Worm (Caenorhabditis elegans) whole organism, young adult: ENCODE data around the gene crb-1.
A peak's percentile ranks its signal among the peaks of the same experiment; 100 is the strongest.

Source experiments
- B0035.1 ChIP-seq: sonication (generic microtip); optimal IDR thresholded peaks from 2 replicates; lab custom pipeline; 2016; ENCODE audit warnings: missing genetic modification characterization, mild to moderate bottlenecking, missing compliant biosample characterization, missing genotype, missing genetic modification reagents
- D2030.7 ChIP-seq: fragments of 200-800 bp; sonication (Bioruptor generic); IDR thresholded peaks from 2 replicates; pipeline ENCODE4 v1.3.6; 2022; ENCODE audit warnings: missing genetic modification reagents, missing genetic modification characterization, missing compliant biosample characterization
- F10E7.11 ChIP-seq: sonication (generic microtip); optimal IDR thresholded peaks from 2 replicates; lab custom pipeline; 2017; ENCODE audit warnings: mild to moderate bottlenecking, missing genetic modification characterization, moderate library complexity, missing compliant biosample characterization
- F37B4.10 ChIP-seq: fragments of 200-800 bp; sonication (Bioruptor generic); IDR thresholded peaks from 2 replicates; pipeline ENCODE4 v1.3.6; 2022; ENCODE audit warnings: missing genetic modification characterization, missing compliant biosample characterization
- F57C9.4 ChIP-seq: sonication (generic microtip); optimal IDR thresholded peaks from 2 replicates; lab custom pipeline; 2017; ENCODE audit warnings: mild to moderate bottlenecking, missing genetic modification characterization, missing compliant biosample characterization
- Y53F4B.3 ChIP-seq: fragments of 200-800 bp; sonication (Bioruptor generic); IDR thresholded peaks from 2 replicates; pipeline ENCODE4 v1.3.6; 2022; ENCODE audit warnings: missing genetic modification reagents, missing genetic modification characterization, missing compliant biosample characterization
- Y53G8AR.9 ChIP-seq: fragments of 200-800 bp; sonication (Bioruptor generic); conservative IDR thresholded peaks from 2 replicates; pipeline ENCODE4 v1.3.6; 2022; ENCODE audit warnings: missing genetic modification reagents, missing genetic modification characterization, missing compliant biosample characterization
- Y67H2A.10 ChIP-seq: fragments of 200-800 bp; sonication (Bioruptor generic); conservative IDR thresholded peaks from 2 replicates; pipeline ENCODE4 v1.3.6; 2022; ENCODE audit warnings: missing genetic modification reagents, missing genetic modification characterization, missing compliant biosample characterization
- akir-1 ChIP-seq: fragments of 200-800 bp; sonication (Bioruptor generic); optimal IDR thresholded peaks from 2 replicates; lab custom pipeline; 2018; ENCODE audit warnings: mild to moderate bottlenecking, missing genetic modification characterization, moderate library complexity, missing compliant biosample characterization
- ama-1 ChIP-seq, 3 experiments: fragments of 150-350 bp in 1 of 3; sonication (generic microtip) in 2 of 3; optimal IDR thresholded peaks; 2 replicates each; lab custom pipeline; 2014 to 2018; ENCODE audit warnings: missing biosample characterization in 2 of 3, missing genetic modification characterization in 2 of 3, missing genetic modification reagents in 2 of 3
- aptf-3 ChIP-seq: fragments of 200-800 bp; sonication (Bioruptor generic); IDR thresholded peaks from 2 replicates; pipeline ENCODE4 v1.3.6; 2022; ENCODE audit warnings: missing genetic modification characterization, missing compliant biosample characterization
- athp-1 ChIP-seq: sonication (generic microtip); optimal IDR thresholded peaks from 2 replicates; lab custom pipeline; 2017; ENCODE audit warnings: mild to moderate bottlenecking, missing genetic modification characterization, missing compliant biosample characterization
- bed-1 ChIP-seq: fragments of 200-800 bp; sonication (Bioruptor generic); IDR thresholded peaks from 2 replicates; pipeline ENCODE4 v1.3.6; 2022; ENCODE audit warnings: missing genetic modification reagents, missing genetic modification characterization, missing compliant biosample characterization
- cebp-1 ChIP-seq, 2 experiments: fragments of 200-800 bp in 1 of 2; sonication (Bioruptor generic) in 1 of 2; sonication (generic microtip) in 1 of 2; IDR thresholded peaks in 1 of 2; optimal IDR thresholded peaks in 1 of 2; 2 replicates each; pipeline versions ENCODE4 v1.3.6 to Lab custom; 2017 to 2022; ENCODE audit warnings: missing compliant biosample characterization in 2 of 2, missing genetic modification characterization in 2 of 2, mild to moderate bottlenecking in 1 of 2, missing genetic modification reagents in 1 of 2, moderate library complexity in 1 of 2
- ceh-79 ChIP-seq: sonication (generic microtip); optimal IDR thresholded peaks from 2 replicates; lab custom pipeline; 2017; ENCODE audit warnings: mild to moderate bottlenecking, missing genetic modification characterization, missing compliant biosample characterization
- die-1 ChIP-seq: sonication (generic microtip); optimal IDR thresholded peaks from 2 replicates; lab custom pipeline; 2016; ENCODE audit warnings: missing genotype, mild to moderate bottlenecking, missing genetic modification characterization, missing compliant biosample characterization
- dpff-1 ChIP-seq: sonication (generic microtip); optimal IDR thresholded peaks from 2 replicates; lab custom pipeline; 2017; ENCODE audit warnings: mild to moderate bottlenecking, missing genetic modification characterization, missing compliant biosample characterization
- ekl-4 ChIP-seq: fragments of 200-800 bp; sonication (Bioruptor generic); IDR thresholded peaks from 2 replicates; pipeline ENCODE4 v1.3.6; 2022; ENCODE audit warnings: missing genetic modification reagents, missing genetic modification characterization, missing compliant biosample characterization
- ets-4 ChIP-seq: fragments of 200-800 bp; sonication (Bioruptor generic); optimal IDR thresholded peaks from 2 replicates; lab custom pipeline; 2018; ENCODE audit warnings: mild to moderate bottlenecking, missing genetic modification characterization, missing compliant biosample characterization
- let-526 ChIP-seq: fragments of 200-800 bp; sonication (Bioruptor generic); IDR thresholded peaks from 2 replicates; pipeline ENCODE4 v1.3.6; 2022; ENCODE audit warnings: missing genetic modification reagents, missing genetic modification characterization, missing compliant biosample characterization
- let-607 ChIP-seq, 2 experiments: fragments of 200-800 bp in 1 of 2; sonication (Bioruptor generic) in 1 of 2; sonication (generic microtip) in 1 of 2; optimal IDR thresholded peaks; 2 replicates each; lab custom pipeline; 2016 to 2018; ENCODE audit warnings: mild to moderate bottlenecking in 2 of 2, missing compliant biosample characterization in 2 of 2, missing genetic modification characterization in 2 of 2, moderate library complexity in 2 of 2, missing genotype in 1 of 2
- lin-54 ChIP-seq: fragments of 200-800 bp; sonication (Bioruptor generic); optimal IDR thresholded peaks from 2 replicates; lab custom pipeline; 2018; ENCODE audit warnings: mild to moderate bottlenecking, missing genetic modification characterization, missing compliant biosample characterization
- lir-1 ChIP-seq: fragments of 200-800 bp; sonication (Bioruptor generic); conservative IDR thresholded peaks from 2 replicates; pipeline ENCODE4 v1.3.6; 2022; ENCODE audit warnings: missing genetic modification reagents, missing genetic modification characterization, missing compliant biosample characterization
- lsl-1 ChIP-seq: fragments of 200-800 bp; sonication (Bioruptor generic); optimal IDR thresholded peaks from 2 replicates; lab custom pipeline; 2018; ENCODE audit warnings: mild to moderate bottlenecking, missing genetic modification characterization, moderate library complexity, missing compliant biosample characterization
- madf-10 ChIP-seq: sonication (generic microtip); optimal IDR thresholded peaks from 2 replicates; lab custom pipeline; 2016; ENCODE audit warnings: mild to moderate bottlenecking, missing genetic modification characterization, missing compliant biosample characterization
- mcd-1 ChIP-seq: fragments of 200-800 bp; sonication (Bioruptor generic); IDR thresholded peaks from 2 replicates; pipeline ENCODE4 v1.3.6; 2022; ENCODE audit warnings: missing genetic modification reagents, missing genetic modification characterization, missing compliant biosample characterization
- nfya-1 ChIP-seq: sonication (generic microtip); optimal IDR thresholded peaks from 2 replicates; lab custom pipeline; 2017; ENCODE audit warnings: antibody characterized with exemption, missing compliant biosample characterization, missing genetic modification characterization, borderline replicate concordance; ENCODE audit not compliant: insufficient read depth
- nfya-2 ChIP-seq: fragments of 200-800 bp; sonication (Bioruptor generic); IDR thresholded peaks from 2 replicates; pipeline ENCODE4 v1.3.6; 2022; ENCODE audit warnings: missing genetic modification reagents, missing genetic modification characterization, missing compliant biosample characterization
- nfyb-1 ChIP-seq: fragments of 200-800 bp; sonication (Bioruptor generic); IDR thresholded peaks from 2 replicates; pipeline ENCODE4 v1.3.6; 2022; ENCODE audit warnings: missing genetic modification reagents, missing genetic modification characterization, missing compliant biosample characterization
- nhr-80 ChIP-seq: sonication (generic microtip); optimal IDR thresholded peaks from 2 replicates; lab custom pipeline; 2016; ENCODE audit warnings: missing genetic modification characterization, missing compliant biosample characterization
- rcor-1 ChIP-seq: fragments of 200-800 bp; sonication (Bioruptor generic); IDR thresholded peaks from 2 replicates; pipeline ENCODE4 v1.3.6; 2022; ENCODE audit warnings: missing genetic modification reagents, missing genetic modification characterization, missing compliant biosample characterization
- rpc-1 ChIP-seq, 2 experiments: fragments of 150-350 bp in 1 of 2; sonication (generic microtip) in 1 of 2; optimal IDR thresholded peaks; 2 replicates each; lab custom pipeline; 2014 to 2018; ENCODE audit warnings: missing biosample characterization in 1 of 2, missing genetic modification characterization in 1 of 2, missing genetic modification reagents in 1 of 2, missing genotype in 1 of 2
- somi-1 ChIP-seq: fragments of 200-800 bp; sonication (Bioruptor generic); optimal IDR thresholded peaks from 2 replicates; lab custom pipeline; 2018; ENCODE audit warnings: mild to moderate bottlenecking, missing genetic modification characterization, missing compliant biosample characterization
- zfh-2 ChIP-seq: fragments of 200-800 bp; sonication (Bioruptor generic); conservative IDR thresholded peaks from 2 replicates; pipeline ENCODE4 v1.3.6; 2022; ENCODE audit warnings: missing genetic modification reagents, missing genetic modification characterization, missing compliant biosample characterization
- zim-3 ChIP-seq: sonication (generic microtip); optimal IDR thresholded peaks from 2 replicates; lab custom pipeline; 2017; ENCODE audit warnings: mild to moderate bottlenecking, missing genetic modification characterization, moderate library complexity, missing compliant biosample characterization

The crb-1 gene

ce11 chrX:17417505-17418004 is 3.7 kb upstream of the crb-1 start:
- TF ChIP-seq F37B4.10, result no peak
- no peak for TF ChIP-seq athp-1 (tag; lab: Kevin White, UChicago)
- no peak for TF ChIP-seq F57C9.4 (tag; lab: Kevin White, UChicago)
- no peak for TF ChIP-seq ama-1 (optimal IDR thresholded peaks at IDR 0.05; lab: Kevin White, UChicago)
- TF ChIP-seq ama-1 (GFP tag; optimal IDR thresholded peaks at IDR 0.05; lab: Kevin White, UChicago), result no peak
- no peak for TF ChIP-seq mcd-1
- no peak for TF ChIP-seq rcor-1
- no peak for TF ChIP-seq cebp-1 (GFP tag; IDR thresholded peaks at IDR 0.05; lab: Robert Waterston, UW)
- TF ChIP-seq cebp-1 (tag; optimal IDR thresholded peaks at IDR 0.05; lab: Kevin White, UChicago), result no peak
- TF ChIP-seq let-526 (GFP tag; lab: Robert Waterston, UW), result no peak
- no peak for TF ChIP-seq zim-3 (tag; lab: Kevin White, UChicago)
- TF ChIP-seq lir-1, result no peak
- TF ChIP-seq ets-4, result no peak
- TF ChIP-seq nfya-1 (tag; lab: Kevin White, UChicago), result no peak
- TF ChIP-seq ceh-79 (tag; lab: Kevin White, UChicago), result no peak
- no peak for TF ChIP-seq B0035.1 (tag; lab: Kevin White, UChicago)
- no peak for TF ChIP-seq zfh-2 (GFP tag; lab: Robert Waterston, UW)

DNA sequence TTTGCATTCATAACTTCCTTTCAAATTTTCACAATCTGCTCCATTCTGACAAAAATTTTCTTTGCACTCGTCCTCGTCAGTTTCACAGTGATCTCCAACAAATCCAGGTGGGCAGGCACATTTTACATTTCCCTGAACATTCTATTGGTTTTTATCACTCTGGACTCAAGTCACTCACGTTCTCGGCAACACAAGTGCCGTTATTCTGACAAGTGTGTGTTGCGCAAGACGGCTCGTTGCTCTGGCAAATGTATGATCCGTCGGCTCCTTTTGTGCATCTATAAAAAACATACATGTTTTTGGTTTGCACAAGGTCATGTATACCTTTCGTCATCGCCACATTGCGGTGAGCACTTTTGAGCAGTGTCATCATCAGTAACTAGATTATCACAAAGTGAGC is 1.2 kb downstream of the crb-1 start:
- TF ChIP-seq dpff-1 (tag; lab: Kevin White, UChicago), result no peak
- TF ChIP-seq nfya-2 (GFP tag; lab: Robert Waterston, UW), result no peak
- no peak for TF ChIP-seq nhr-80 (tag; lab: Kevin White, UChicago)
- no peak for TF ChIP-seq F10E7.11 (tag; lab: Kevin White, UChicago)
- no peak for TF ChIP-seq Y67H2A.10
- TF ChIP-seq akir-1 (GFP tag; lab: Kevin White, UChicago), result no peak
- TF ChIP-seq ekl-4, result no peak
- TF ChIP-seq bed-1 (GFP tag; lab: Robert Waterston, UW), result no peak
- TF ChIP-seq D2030.7, result no peak
- no peak for TF ChIP-seq die-1 (tag; lab: Kevin White, UChicago)
- TF ChIP-seq lin-54 (GFP tag; lab: Kevin White, UChicago), result no peak
- TF ChIP-seq lsl-1, result no peak
- no peak for TF ChIP-seq somi-1 (GFP tag; lab: Kevin White, UChicago)
- TF ChIP-seq nfyb-1 (GFP tag; lab: Robert Waterston, UW), result no peak
- TF ChIP-seq rpc-1 (optimal IDR thresholded peaks at IDR 0.05; lab: Kevin White, UChicago), result no peak
- no peak for TF ChIP-seq rpc-1 (tag; optimal IDR thresholded peaks at IDR 0.05; lab: Kevin White, UChicago)
- TF ChIP-seq aptf-3 (GFP tag; lab: Robert Waterston, UW), result no peak
- no peak for TF ChIP-seq madf-10 (tag; lab: Kevin White, UChicago)
- TF ChIP-seq Y53G8AR.9 (GFP tag; lab: Robert Waterston, UW), result no peak
- TF ChIP-seq Y53F4B.3 (GFP tag; lab: Robert Waterston, UW), result no peak

DNA sequence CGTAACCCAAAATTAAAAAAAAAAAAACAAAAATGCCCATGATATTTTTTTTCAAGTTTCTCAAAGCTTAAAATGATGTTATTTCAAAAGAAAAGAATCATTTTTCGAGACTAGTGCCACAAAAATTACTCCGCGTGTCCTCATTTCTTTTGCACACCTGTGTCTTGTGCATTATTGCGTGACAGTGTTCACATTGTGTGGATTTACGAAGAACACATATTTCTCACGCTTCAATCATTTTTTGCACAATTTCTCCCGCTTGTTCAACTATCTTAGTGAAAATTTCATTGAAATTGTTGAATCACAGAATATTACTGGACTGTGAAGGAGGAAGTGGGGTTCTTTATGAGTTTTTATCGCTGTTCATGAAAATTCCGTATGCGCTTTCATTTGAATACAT is 5.0 kb downstream of the crb-1 start:
- TF ChIP-seq nfyb-1 (GFP tag; lab: Robert Waterston, UW), result no peak
- TF ChIP-seq let-607 (tag; optimal IDR thresholded peaks at IDR 0.05; lab: Kevin White, UChicago), result peak; percentile 59 to 60
